Worm (Caenorhabditis elegans) whole organism, midembryonic: ENCODE results near the gene bath-5.
"Not testable (repeated sequence)": the region's sequence is repeated elsewhere in the genome, so short reads cannot be mapped to it uniquely, and the experiment has no call there.

ENCODE experiments used
- T22C8.4 ChIP-seq: fragments of 200-800 bp; sonication (Bioruptor generic); IDR thresholded peaks from 2 replicates; pipeline ENCODE4 v1.3.6; 2022; ENCODE audit warnings: missing genetic modification characterization, missing compliant biosample characterization
- cog-1 ChIP-seq: sonication (generic microtip); optimal IDR thresholded peaks from 2 replicates; lab custom pipeline; 2016; ENCODE audit warnings: missing genetic modification characterization, missing compliant biosample characterization
- flt-1 ChIP-seq: fragments of 200-800 bp; sonication (Bioruptor generic); IDR thresholded peaks from 2 replicates; pipeline ENCODE4 v1.3.6; 2022; ENCODE audit warnings: missing genetic modification characterization, missing compliant biosample characterization
- klf-2 ChIP-seq: fragments of 200-800 bp; sonication (Bioruptor generic); conservative IDR thresholded peaks from 2 replicates; pipeline ENCODE4 v1.3.6; 2022; ENCODE audit warnings: missing genetic modification reagents, missing genetic modification characterization, missing compliant biosample characterization
- med-1 ChIP-seq: sonication (generic microtip); optimal IDR thresholded peaks from 2 replicates; lab custom pipeline; 2017; ENCODE audit warnings: missing genetic modification characterization, mild to moderate bottlenecking, missing compliant biosample characterization, antibody characterized with exemption, missing genetic modification reagents; ENCODE audit not compliant: insufficient read depth
- ref-1 ChIP-seq: fragments of 200-800 bp; sonication (Bioruptor generic); conservative IDR thresholded peaks from 2 replicates; pipeline ENCODE4 v1.3.6; 2022; ENCODE audit warnings: missing genetic modification reagents, missing genetic modification characterization, missing compliant biosample characterization
- tab-1 ChIP-seq: fragments of 200-800 bp; sonication (Bioruptor generic); IDR thresholded peaks from 2 replicates; pipeline ENCODE4 v1.3.6; 2022; ENCODE audit warnings: missing genetic modification characterization, missing compliant biosample characterization
- ztf-23 ChIP-seq: fragments of 200-800 bp; sonication (Bioruptor generic); IDR thresholded peaks from 2 replicates; pipeline ENCODE4 v1.3.6; 2022; ENCODE audit warnings: missing genetic modification reagents, missing genetic modification characterization, missing compliant biosample characterization
- ztf-29 ChIP-seq: fragments of 200-800 bp; sonication (Bioruptor generic); IDR thresholded peaks from 2 replicates; pipeline ENCODE4 v1.3.6; 2022; ENCODE audit warnings: missing genetic modification reagents, missing genetic modification characterization, missing compliant biosample characterization

bath-5 gene

ce11 chrII:2023514-2023913 lies 8.2 kb downstream of the bath-5 start, which contains the start of gene cya-2:
TSS of gene cya-2 (minus strand) at chrII:2023614.
- not testable (repeated sequence) for TF ChIP-seq med-1 (GFP tag; lab: Kevin White, UChicago); T22C8.4 (GFP tag; lab: Robert Waterston, UW); tab-1 (GFP tag; lab: Robert Waterston, UW)

- TF ChIP-seq T22C8.4 (GFP tag; lab: Robert Waterston, UW), result peak; percentile 37; the same call in 1 of the 2 replicates
- no peak for TF ChIP-seq ref-1 (GFP tag; lab: Robert Waterston, UW)
Observed at ce11 chrII:2013856-2014255, 17.9 kb downstream of the bath-5 start.

ce11 chrII:2012698-2013097 lies 19.1 kb downstream of the bath-5 start, which contains the start of gene F59H6.15:
TSS of gene F59H6.15 (plus strand) at chrII:2012998.
- no peak for TF ChIP-seq tab-1 (GFP tag; lab: Robert Waterston, UW)
- no peak for TF ChIP-seq med-1 (GFP tag; lab: Kevin White, UChicago)
- no peak for TF ChIP-seq flt-1
- TF ChIP-seq cog-1 (tag; lab: Kevin White, UChicago), result no peak
- no peak for TF ChIP-seq T22C8.4 (GFP tag; lab: Robert Waterston, UW)
- TF ChIP-seq klf-2 (GFP tag; lab: Robert Waterston, UW), result no peak
- TF ChIP-seq ztf-23, result no peak
- no peak for TF ChIP-seq ref-1 (GFP tag; lab: Robert Waterston, UW)
- TF ChIP-seq ztf-29 (GFP tag; lab: Robert Waterston, UW), result no peak

ce11 chrII:2011179-2011578 lies 20.6 kb downstream of the bath-5 start:
- TF ChIP-seq ztf-29 (GFP tag; lab: Robert Waterston, UW) (no peak), cog-1 (tag; lab: Kevin White, UChicago) (no peak), flt-1 (no peak), ztf-23 (no peak), med-1 (GFP tag; lab: Kevin White, UChicago) (no peak), T22C8.4 (GFP tag; lab: Robert Waterston, UW) (no peak), tab-1 (GFP tag; lab: Robert Waterston, UW) (no peak), ref-1 (GFP tag; lab: Robert Waterston, UW) (no peak), klf-2 (GFP tag; lab: Robert Waterston, UW) (no peak)

- TF ChIP-seq cog-1 (tag; lab: Kevin White, UChicago); T22C8.4 (GFP tag; lab: Robert Waterston, UW); ref-1 (GFP tag; lab: Robert Waterston, UW): not testable (repeated sequence)
Observed at ce11 chrII:2000720-2001119, 31.0 kb downstream of the bath-5 start, which contains the start of gene ceh-84. TSS of gene ceh-84 (minus strand) at chrII:2000820.

ce11 chrII:1998561-1998960 lies 33.2 kb downstream of the bath-5 start, which contains the start of gene math-19:
TSS of gene math-19 (plus strand) at chrII:1998861.
- not testable (repeated sequence) for TF ChIP-seq ztf-29, T22C8.4, ref-1 (GFP tag; lab: Robert Waterston, UW)

ce11 chrII:1996237-1996636 lies 35.5 kb downstream of the bath-5 start, which contains the start of gene math-20:
TSS of gene math-20 (plus strand) at chrII:1996537.
- TF ChIP-seq ztf-23, result no peak
- no peak for TF ChIP-seq klf-2 (GFP tag; lab: Robert Waterston, UW)
- no peak for TF ChIP-seq T22C8.4 (GFP tag; lab: Robert Waterston, UW)
- TF ChIP-seq ztf-29 (GFP tag; lab: Robert Waterston, UW), result no peak
- no peak for TF ChIP-seq ref-1 (GFP tag; lab: Robert Waterston, UW)
- TF ChIP-seq tab-1 (GFP tag; lab: Robert Waterston, UW), result no peak
- TF ChIP-seq med-1 (GFP tag; lab: Kevin White, UChicago), result no peak
- TF ChIP-seq cog-1 (tag; lab: Kevin White, UChicago), result no peak
- no peak for TF ChIP-seq flt-1

- no peak for TF ChIP-seq ztf-29 (GFP tag; lab: Robert Waterston, UW)
- no peak for TF ChIP-seq cog-1 (tag; lab: Kevin White, UChicago)
- no peak for TF ChIP-seq tab-1 (GFP tag; lab: Robert Waterston, UW)
- no peak for TF ChIP-seq med-1 (GFP tag; lab: Kevin White, UChicago)
- no peak for TF ChIP-seq klf-2 (GFP tag; lab: Robert Waterston, UW)
- TF ChIP-seq T22C8.4 (GFP tag; lab: Robert Waterston, UW), result no peak
- TF ChIP-seq flt-1, result no peak
- no peak for TF ChIP-seq ref-1 (GFP tag; lab: Robert Waterston, UW)
- no peak for TF ChIP-seq ztf-23
Observed at ce11 chrII:1995744-1996143, 36.0 kb downstream of the bath-5 start.

- no peak for TF ChIP-seq ztf-23
- no peak for TF ChIP-seq klf-2 (GFP tag; lab: Robert Waterston, UW)
- TF ChIP-seq T22C8.4 (GFP tag; lab: Robert Waterston, UW), result no peak
Observed at ce11 chrII:1993738-1994137, 38.0 kb downstream of the bath-5 start, which contains the start of gene math-21. TSS of gene math-21 (plus strand) at chrII:1994038.

- no peak for TF ChIP-seq klf-2 (GFP tag; lab: Robert Waterston, UW)
- no peak for TF ChIP-seq ref-1 (GFP tag; lab: Robert Waterston, UW)
- TF ChIP-seq ztf-29 (GFP tag; lab: Robert Waterston, UW), result no peak
- no peak for TF ChIP-seq cog-1 (tag; lab: Kevin White, UChicago)
Observed at ce11 chrII:1989010-1989409, 42.7 kb downstream of the bath-5 start, which contains the start of gene math-44. TSS of gene math-44 (plus strand) at chrII:1989310.
